Worm (Caenorhabditis elegans) whole organism, midembryonic: ENCODE data around the gene txt-11.
"Not testable (repeated sequence)": the region's sequence is repeated elsewhere in the genome, so short reads cannot be mapped to it uniquely, and the experiment has no call there.

Experiments used
- med-1 ChIP-seq: sonication (generic microtip); optimal IDR thresholded peaks from 2 replicates; lab custom pipeline; 2017; ENCODE audit warnings: missing genetic modification characterization, mild to moderate bottlenecking, missing compliant biosample characterization, antibody characterized with exemption, missing genetic modification reagents; ENCODE audit not compliant: insufficient read depth
- ref-1 ChIP-seq: fragments of 200-800 bp; sonication (Bioruptor generic); conservative IDR thresholded peaks from 2 replicates; pipeline ENCODE4 v1.3.6; 2022; ENCODE audit warnings: missing genetic modification reagents, missing genetic modification characterization, missing compliant biosample characterization
- tab-1 ChIP-seq: fragments of 200-800 bp; sonication (Bioruptor generic); IDR thresholded peaks from 2 replicates; pipeline ENCODE4 v1.3.6; 2022; ENCODE audit warnings: missing genetic modification characterization, missing compliant biosample characterization

ce11 chrV:3367773-3368172, 45.3 kb upstream of the txt-11 start, which contains the start of gene C04E12.2:
- not testable (repeated sequence) for TF ChIP-seq tab-1 (GFP tag; lab: Robert Waterston, UW); ref-1 (GFP tag; lab: Robert Waterston, UW); med-1 (GFP tag; lab: Kevin White, UChicago)
